Worm (Caenorhabditis elegans) whole organism, L4 larva: Measurements from ENCODE around the gene acr-16.

Source experiments
- Y5F2A.4 ChIP-seq: fragments of 200-800 bp; sonication (Bioruptor generic); optimal IDR thresholded peaks from 2 replicates; lab custom pipeline; 2018; ENCODE audit warnings: mild to moderate bottlenecking, missing genetic modification characterization, missing compliant biosample characterization
- attf-4 ChIP-seq: sonication (generic microtip); optimal IDR thresholded peaks from 3 replicates; lab custom pipeline; 2017; ENCODE audit warnings: missing biosample characterization, missing genetic modification characterization
- ceh-28 ChIP-seq: fragments of 150-350 bp; optimal IDR thresholded peaks from 2 replicates; lab custom pipeline; 2014; ENCODE audit warnings: missing biosample characterization, missing genetic modification reagents, missing genetic modification characterization
- ceh-82 ChIP-seq: sonication (generic microtip); optimal IDR thresholded peaks from 2 replicates; lab custom pipeline; 2017; ENCODE audit warnings: missing biosample characterization, missing genetic modification characterization
- dpl-1 ChIP-seq: fragments of 150-350 bp; optimal IDR thresholded peaks from 2 replicates; lab custom pipeline; 2014; ENCODE audit warnings: missing biosample characterization, missing genetic modification reagents, missing genetic modification characterization
- lsy-2 ChIP-seq, 2 experiments: fragments of 150-350 bp in 1 of 2; sonication (generic microtip) in 1 of 2; optimal IDR thresholded peaks; 2 replicates each; lab custom pipeline; 2014 to 2017; ENCODE audit warnings: missing biosample characterization in 2 of 2, missing genetic modification characterization in 2 of 2
- mep-1 ChIP-seq: fragments of 150-350 bp; sonication (generic microtip); optimal IDR thresholded peaks from 3 replicates; lab custom pipeline; 2014; ENCODE audit warnings: missing biosample characterization, missing genetic modification characterization
- nhr-11 ChIP-seq: fragments of 150-350 bp; optimal IDR thresholded peaks from 2 replicates; lab custom pipeline; 2014; ENCODE audit warnings: missing biosample characterization, missing genetic modification characterization
- nhr-237 ChIP-seq: sonication (generic microtip); optimal IDR thresholded peaks from 2 replicates; lab custom pipeline; 2017; ENCODE audit warnings: missing biosample characterization, missing genetic modification characterization
- nhr-76 ChIP-seq: fragments of 150-350 bp; optimal IDR thresholded peaks from 2 replicates; lab custom pipeline; 2014; ENCODE audit warnings: missing biosample characterization, missing genetic modification characterization
- ztf-11 ChIP-seq: fragments of 150-350 bp; optimal IDR thresholded peaks from 2 replicates; lab custom pipeline; 2014; ENCODE audit warnings: missing biosample characterization, missing genetic modification characterization

DNA sequence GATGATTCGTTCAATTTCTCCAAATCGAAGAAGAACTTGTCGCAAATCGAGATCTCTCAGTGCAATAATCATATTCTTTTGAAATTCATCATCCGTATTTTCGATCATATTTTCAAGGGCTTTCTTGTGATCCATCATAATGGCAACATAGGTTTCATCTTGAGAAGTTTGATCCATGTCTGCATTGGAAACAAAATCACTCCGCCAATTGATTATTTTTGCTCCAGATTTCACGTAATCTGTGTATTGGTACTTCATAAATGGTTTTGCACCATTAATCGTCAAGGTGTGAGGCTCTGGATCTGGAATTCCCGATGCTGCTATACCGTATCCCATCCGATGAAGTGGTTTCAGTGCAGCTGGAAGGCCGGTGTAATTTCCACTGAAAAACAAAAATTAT is 44.6 kb upstream of the acr-16 start:
- TF ChIP-seq lsy-2 (tag; optimal IDR thresholded peaks at IDR 0.05; lab: Kevin White, UChicago) (no peak), ceh-28 (tag; lab: Kevin White, UChicago) (no peak), attf-4 (tag; lab: Kevin White, UChicago) (no peak), nhr-11 (tag; lab: Kevin White, UChicago) (no peak), nhr-237 (no peak), ztf-11 (tag; lab: Kevin White, UChicago) (no peak), mep-1 (tag; lab: Kevin White, UChicago) (no peak), dpl-1 (GFP tag; lab: Kevin White, UChicago) (no peak), nhr-76 (no peak), Y5F2A.4 (GFP tag; lab: Kevin White, UChicago) (no peak), ceh-82 (tag; lab: Kevin White, UChicago) (no peak)
